Fruit fly (Drosophila melanogaster) whole organism, wandering third instar larva: ENCODE data around the gene Tlk.
A peak's percentile ranks its signal among the peaks of the same experiment; 100 is the strongest.

ENCODE experiments used
- Abd-B ChIP-seq: fragments of >200 bp; optimal IDR thresholded peaks from 2 replicates; lab custom pipeline; 2017; ENCODE audit warnings: missing biosample characterization, missing genetic modification characterization
- CG32264 ChIP-seq: fragments of 200-800 bp; sonication (Bioruptor generic); optimal IDR thresholded peaks from 2 replicates; lab custom pipeline; 2016; ENCODE audit warnings: missing biosample characterization, missing genetic modification characterization
- CG9705 ChIP-seq: fragments of 200-800 bp; sonication (Bioruptor generic); optimal IDR thresholded peaks from 2 replicates; lab custom pipeline; 2018; ENCODE audit warnings: missing biosample characterization, mild to moderate bottlenecking, missing genetic modification characterization
- CrebA ChIP-seq: fragments of 200-800 bp; sonication (Bioruptor generic); optimal IDR thresholded peaks from 2 replicates; lab custom pipeline; 2016; ENCODE audit warnings: missing biosample characterization, mild to moderate bottlenecking, missing genetic modification characterization, borderline replicate concordance
- Dfd ChIP-seq: fragments of >200 bp; optimal IDR thresholded peaks from 2 replicates; lab custom pipeline; 2017; ENCODE audit warnings: missing biosample characterization, missing genetic modification characterization
- Dif ChIP-seq: fragments of 200-275, 200-300 bp; sonication (Bioruptor generic); optimal IDR thresholded peaks from 2 replicates; lab custom pipeline; 2018; ENCODE audit warnings: missing biosample characterization, missing genetic modification characterization; ENCODE audit not compliant: partially characterized antibody
- GATAd ChIP-seq: sonication (Bioruptor generic); optimal IDR thresholded peaks from 2 replicates; lab custom pipeline; 2016; ENCODE audit warnings: missing biosample characterization, missing genetic modification characterization
- HLH106 ChIP-seq: fragments of 200-800 bp; optimal IDR thresholded peaks from 3 replicates; lab custom pipeline; 2019; ENCODE audit warnings: missing biosample characterization, mild to moderate bottlenecking, missing genetic modification characterization, moderate library complexity
- Hnf4 ChIP-seq: fragments of 200-800 bp; sonication (Bioruptor generic); optimal IDR thresholded peaks from 2 replicates; lab custom pipeline; 2016; ENCODE audit warnings: missing biosample characterization, mild to moderate bottlenecking, missing genetic modification characterization
- Hr78 ChIP-seq: fragments of >200 bp; optimal IDR thresholded peaks from 2 replicates; lab custom pipeline; 2017; ENCODE audit warnings: missing biosample characterization, missing genetic modification characterization
- Hr83 ChIP-seq: fragments of 200-300 bp; sonication (Bioruptor generic); optimal IDR thresholded peaks from 2 replicates; lab custom pipeline; 2016; ENCODE audit warnings: missing biosample characterization, mild to moderate bottlenecking, missing genetic modification characterization, moderate library complexity; ENCODE audit not compliant: poor library complexity, severe bottlenecking
- Jra ChIP-seq: sonication (Bioruptor generic); optimal IDR thresholded peaks from 2 replicates; lab custom pipeline; 2016; ENCODE audit warnings: missing biosample characterization, missing genetic modification characterization
- Mio ChIP-seq: sonication (Bioruptor generic); optimal IDR thresholded peaks from 2 replicates; lab custom pipeline; 2016; ENCODE audit warnings: missing biosample characterization, missing genetic modification characterization
- Myc ChIP-seq: fragments of >200 bp; optimal IDR thresholded peaks from 2 replicates; lab custom pipeline; 2017
- N ChIP-seq: fragments of >200 bp; optimal IDR thresholded peaks from 2 replicates; lab custom pipeline; 2018; ENCODE audit warnings: missing biosample characterization, missing external identifiers, missing genetic modification characterization
- OdsH ChIP-seq: fragments of 200-800 bp; sonication (Bioruptor generic); optimal IDR thresholded peaks from 2 replicates; lab custom pipeline; 2016; ENCODE audit warnings: missing biosample characterization, mild to moderate bottlenecking, missing genetic modification characterization
- Rel ChIP-seq, 2 experiments: fragments of 200-800 bp; sonication (Bioruptor generic) in 1 of 2; optimal IDR thresholded peaks; 2 replicates in 1 of 2; 3 replicates in 1 of 2; lab custom pipeline; 2016 to 2019; ENCODE audit warnings: mild to moderate bottlenecking in 2 of 2, missing biosample characterization in 2 of 2, missing genetic modification characterization in 2 of 2, moderate library complexity in 1 of 2
- Sp1 ChIP-seq: fragments of 200-800 bp; sonication (Bioruptor generic); optimal IDR thresholded peaks from 3 replicates; lab custom pipeline; 2019; ENCODE audit warnings: missing biosample characterization, mild to moderate bottlenecking, missing genetic modification characterization, moderate library complexity
- Vsx2 ChIP-seq: fragments of 200-300, 225-300 bp; sonication (Bioruptor generic); optimal IDR thresholded peaks from 2 replicates; lab custom pipeline; 2018; ENCODE audit warnings: missing biosample characterization, missing genetic modification characterization; ENCODE audit not compliant: partially characterized antibody
- br ChIP-seq: fragments of 200-800 bp; sonication (Bioruptor generic); optimal IDR thresholded peaks from 2 replicates; lab custom pipeline; 2016; ENCODE audit warnings: missing biosample characterization, missing genetic modification characterization
- brk ChIP-seq: fragments of 200-800 bp; sonication (Bioruptor generic); optimal IDR thresholded peaks from 2 replicates; lab custom pipeline; 2016; ENCODE audit warnings: missing biosample characterization, mild to moderate bottlenecking, missing genetic modification characterization
- dl ChIP-seq, 2 experiments: fragments of 175-275, 200-275 bp in 1 of 2; fragments of 200-275 bp in 1 of 2; sonication (Bioruptor generic); optimal IDR thresholded peaks; lab custom pipeline; 2018; ENCODE audit warnings: mild to moderate bottlenecking in 2 of 2, missing biosample characterization in 2 of 2, missing genetic modification characterization in 2 of 2, moderate library complexity in 2 of 2; ENCODE audit not compliant: partially characterized antibody in 2 of 2, insufficient read depth in 1 of 2
- dmrt93B ChIP-seq: fragments of 200-800 bp; sonication (Bioruptor generic); optimal IDR thresholded peaks from 2 replicates; lab custom pipeline; 2018; ENCODE audit warnings: missing biosample characterization, mild to moderate bottlenecking, missing genetic modification characterization
- dsf ChIP-seq: sonication (Bioruptor generic); optimal IDR thresholded peaks from 2 replicates; lab custom pipeline; 2016; ENCODE audit warnings: missing biosample characterization, missing genetic modification characterization, borderline replicate concordance
- ey ChIP-seq: fragments of 200-800 bp; sonication (Bioruptor generic); optimal IDR thresholded peaks from 2 replicates; lab custom pipeline; 2016; ENCODE audit warnings: missing biosample characterization, missing genetic modification characterization
- foxo ChIP-seq, 2 experiments: fragments of 200-800 bp; sonication (Bioruptor generic); optimal IDR thresholded peaks; 2 replicates in 1 of 2; 3 replicates in 1 of 2; lab custom pipeline; 2016 to 2017; ENCODE audit warnings: missing biosample characterization in 2 of 2, missing genetic modification characterization in 2 of 2
- fru ChIP-seq: fragments of 200-800 bp; sonication (Bioruptor generic); optimal IDR thresholded peaks from 3 replicates; lab custom pipeline; 2016; ENCODE audit warnings: missing biosample characterization, mild to moderate bottlenecking, missing genetic modification characterization
- h ChIP-seq: fragments of 200-800 bp; sonication (Bioruptor generic); optimal IDR thresholded peaks from 3 replicates; lab custom pipeline; 2016; ENCODE audit warnings: missing biosample characterization, mild to moderate bottlenecking, missing genetic modification characterization
- jim ChIP-seq: fragments of 175-275, 200-325 bp; sonication (Bioruptor generic); optimal IDR thresholded peaks from 2 replicates; lab custom pipeline; 2016; ENCODE audit warnings: missing biosample characterization, mild to moderate bottlenecking, missing genetic modification characterization
- lola ChIP-seq: fragments of >200 bp; optimal IDR thresholded peaks from 2 replicates; lab custom pipeline; 2017; ENCODE audit warnings: missing biosample characterization, missing genetic modification characterization
- pan ChIP-seq: fragments of >200 bp; optimal IDR thresholded peaks from 2 replicates; lab custom pipeline; 2017
- psq ChIP-seq: fragments of 200-800 bp; sonication (Bioruptor generic); optimal IDR thresholded peaks from 3 replicates; lab custom pipeline; 2017; ENCODE audit warnings: missing biosample characterization, mild to moderate bottlenecking, missing genetic modification characterization, moderate library complexity
- rgr ChIP-seq: fragments of 200-800 bp; sonication (Bioruptor generic); optimal IDR thresholded peaks from 3 replicates; lab custom pipeline; 2016; ENCODE audit warnings: missing biosample characterization, mild to moderate bottlenecking, missing genetic modification characterization
- sage ChIP-seq: fragments of 200-800 bp; sonication (Bioruptor generic); optimal IDR thresholded peaks from 2 replicates; lab custom pipeline; 2016; ENCODE audit warnings: missing biosample characterization, mild to moderate bottlenecking, missing genetic modification characterization
- sv ChIP-seq: fragments of 200-800 bp; sonication (Bioruptor generic); optimal IDR thresholded peaks from 3 replicates; lab custom pipeline; 2016; ENCODE audit warnings: missing biosample characterization, missing genetic modification characterization
- tai ChIP-seq: sonication (Bioruptor generic); optimal IDR thresholded peaks from 2 replicates; lab custom pipeline; 2016; ENCODE audit warnings: missing biosample characterization, missing genetic modification characterization
- usp ChIP-seq: fragments of >200 bp; optimal IDR thresholded peaks from 2 replicates; lab custom pipeline; 2017; ENCODE audit warnings: missing biosample characterization, missing genetic modification characterization
- woc ChIP-seq: sonication (Bioruptor generic); optimal IDR thresholded peaks from 2 replicates; lab custom pipeline; 2016; ENCODE audit warnings: missing biosample characterization, mild to moderate bottlenecking, missing genetic modification characterization

The Tlk gene

DNA sequence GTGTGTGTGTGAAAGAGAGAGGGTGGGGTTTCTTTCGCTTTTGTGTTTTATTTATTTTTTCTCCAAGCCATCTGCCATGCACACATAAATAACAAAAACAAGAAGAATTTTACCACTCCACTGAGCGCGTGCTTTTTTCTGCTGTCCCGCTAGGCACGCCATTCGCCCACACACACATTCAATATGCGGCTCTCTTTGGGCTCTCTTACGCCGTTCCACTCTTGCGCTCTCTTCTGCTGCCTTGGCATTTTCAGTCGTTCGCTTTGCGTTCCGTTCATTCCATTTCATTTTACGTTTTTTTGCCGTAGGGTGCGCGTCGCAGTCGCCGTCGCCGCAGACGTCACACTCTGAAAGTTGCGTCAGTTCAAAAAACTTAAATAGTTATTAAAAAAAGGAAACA lies 30.7 kb upstream of the Tlk start (continued):
- TF ChIP-seq Rel (GFP tag; optimal IDR thresholded peaks at IDR 0.05; lab: Kevin White, UChicago) (peak; percentile 36), Rel (tag; optimal IDR thresholded peaks at IDR 0.05; lab: Kevin White, UChicago) (peak; percentile 48)

- TF ChIP-seq jim (GFP tag; lab: Kevin White, UChicago) (no peak), sv (no peak), lola (no peak), h (peak; percentile 63), sage (no peak), N (GFP tag; lab: Kevin White, UChicago) (no peak), CG9705 (peak; percentile 36), Vsx2 (GFP tag; lab: Kevin White, UChicago) (no peak), Mio (no peak), Myc (lab: Kevin White, UChicago) (no peak), HLH106 (tag; lab: Kevin White, UChicago) (peak; percentile 62), Hnf4 (GFP tag; lab: Kevin White, UChicago) (peak; percentile 24), tai (GFP tag; lab: Kevin White, UChicago) (no peak), dmrt93B (peak; percentile 26), Abd-B (GFP tag; lab: Kevin White, UChicago) (no peak), br (GFP tag; lab: Kevin White, UChicago) (peak; percentile 60), woc (GFP tag; lab: Kevin White, UChicago) (peak; percentile 72), Hr83 (GFP tag; lab: Kevin White, UChicago) (no peak), dl (GFP tag; optimal IDR thresholded peaks at IDR 0.05; lab: Kevin White, UChicago; ENCODE audit: insufficient read depth in 1 of 2, partially characterized antibody in 2 of 2) (no peak), OdsH (GFP tag; lab: Kevin White, UChicago) (peak; percentile 19), Dfd (GFP tag; lab: Kevin White, UChicago) (no peak), Hr78 (GFP tag; lab: Kevin White, UChicago) (no peak), brk (GFP tag; lab: Kevin White, UChicago) (peak; percentile 35), CrebA (GFP tag; lab: Kevin White, UChicago) (no peak), rgr (peak; percentile 54), usp (GFP tag; lab: Kevin White, UChicago) (no peak), Dif (GFP tag; lab: Kevin White, UChicago) (no peak), GATAd (GFP tag; lab: Kevin White, UChicago) (no peak), ey (peak; percentile 62), foxo (GFP tag; optimal IDR thresholded peaks at IDR 0.05; lab: Kevin White, UChicago) (peak in 1 of 2 experiments; percentile 68), fru (GFP tag; lab: Kevin White, UChicago) (peak; percentile 64), Sp1 (GFP tag; lab: Kevin White, UChicago) (peak; percentile 49), CG32264 (GFP tag; lab: Kevin White, UChicago) (peak; percentile 16), Rel (GFP tag; optimal IDR thresholded peaks at IDR 0.05; lab: Kevin White, UChicago) (no peak), Rel (tag; optimal IDR thresholded peaks at IDR 0.05; lab: Kevin White, UChicago) (no peak), dsf (GFP tag; lab: Kevin White, UChicago) (no peak), psq (peak; percentile 19), pan (lab: Kevin White, UChicago) (no peak), Jra (GFP tag; lab: Kevin White, UChicago) (no peak)
Observed at dm6 chrX:3690631-3691030, 29.2 kb upstream of the Tlk start.
